Worm (Caenorhabditis elegans) whole organism, L4 larva: Measurements from ENCODE around the gene col-167.

Experiments used
- D1046.2 ChIP-seq: fragments of 200-800 bp; sonication (Bioruptor generic); IDR thresholded peaks from 2 replicates; pipeline ENCODE4 v1.3.6; 2022; ENCODE audit warnings: missing genetic modification characterization, missing compliant biosample characterization
- F26F4.8 ChIP-seq: fragments of 200-800 bp; sonication (Bioruptor generic); conservative IDR thresholded peaks from 2 replicates; pipeline ENCODE4 v1.3.6; 2022; ENCODE audit warnings: missing genetic modification characterization, missing compliant biosample characterization
- F49E8.2 ChIP-seq: sonication (generic microtip); optimal IDR thresholded peaks from 2 replicates; lab custom pipeline; 2016; ENCODE audit warnings: missing compliant biosample characterization, mild to moderate bottlenecking, missing genetic modification characterization, borderline replicate concordance
- R02D3.7 ChIP-seq: fragments of 150-350 bp; sonication (generic microtip); optimal IDR thresholded peaks from 3 replicates; lab custom pipeline; 2014; ENCODE audit warnings: missing biosample characterization, missing genetic modification characterization
- Y48G9A.11 ChIP-seq: fragments of 200-800 bp; sonication (Bioruptor generic); IDR thresholded peaks from 2 replicates; pipeline ENCODE4 v1.3.6; 2022; ENCODE audit warnings: missing genetic modification reagents, missing genetic modification characterization, missing compliant biosample characterization
- Y75B8A.6 ChIP-seq: fragments of 200-800 bp; sonication (Bioruptor generic); IDR thresholded peaks from 2 replicates; pipeline ENCODE4 v1.3.6; 2022; ENCODE audit warnings: missing genetic modification reagents, missing genetic modification characterization, missing compliant biosample characterization
- ZK337.2 ChIP-seq: fragments of 200-800 bp; sonication (Bioruptor generic); IDR thresholded peaks from 2 replicates; pipeline ENCODE4 v1.3.6; 2022; ENCODE audit warnings: missing genetic modification reagents, missing genetic modification characterization, missing compliant biosample characterization
- ama-1 ChIP-seq: fragments of 150-350 bp; optimal IDR thresholded peaks from 2 replicates; lab custom pipeline; 2014; ENCODE audit warnings: inconsistent platforms, mixed read lengths
- arid-1 ChIP-seq: fragments of 200-800 bp; sonication (Bioruptor generic); conservative IDR thresholded peaks from 2 replicates; pipeline ENCODE4 v1.3.6; 2022; ENCODE audit warnings: missing genetic modification reagents, missing genetic modification characterization, missing compliant biosample characterization
- ceh-32 ChIP-seq: sonication (generic microtip); optimal IDR thresholded peaks from 2 replicates; lab custom pipeline; 2016; ENCODE audit warnings: mild to moderate bottlenecking, missing genetic modification characterization, missing compliant biosample characterization; ENCODE audit not compliant: poor library complexity
- ceh-44 ChIP-seq: fragments of 200-800 bp; sonication (Bioruptor generic); IDR thresholded peaks from 2 replicates; pipeline ENCODE4 v1.3.6; 2022; ENCODE audit warnings: missing genetic modification reagents, missing genetic modification characterization, missing compliant biosample characterization
- ceh-82 ChIP-seq: sonication (generic microtip); optimal IDR thresholded peaks from 2 replicates; lab custom pipeline; 2017; ENCODE audit warnings: missing biosample characterization, missing genetic modification characterization
- cey-2 ChIP-seq: sonication (generic microtip); optimal IDR thresholded peaks from 3 replicates; lab custom pipeline; 2017; ENCODE audit warnings: missing genetic modification characterization, mild to moderate bottlenecking, missing compliant biosample characterization, antibody characterized with exemption, borderline replicate concordance; ENCODE audit not compliant: insufficient read depth
- ctbp-1 ChIP-seq: fragments of 200-800 bp; sonication (Bioruptor generic); IDR thresholded peaks from 2 replicates; pipeline ENCODE4 v1.3.6; 2022; ENCODE audit warnings: missing genetic modification reagents, missing genetic modification characterization, missing compliant biosample characterization
- daf-12 ChIP-seq: fragments of 150-350 bp; optimal IDR thresholded peaks from 2 replicates; lab custom pipeline; 2014; ENCODE audit warnings: missing biosample characterization, missing genetic modification reagents, missing genetic modification characterization
- daf-19 ChIP-seq: fragments of 200-800 bp; sonication (Bioruptor generic); conservative IDR thresholded peaks from 2 replicates; pipeline ENCODE4 v1.3.6; 2022; ENCODE audit warnings: missing genetic modification characterization, missing compliant biosample characterization
- duxl-1 ChIP-seq: sonication (generic microtip); optimal IDR thresholded peaks from 2 replicates; lab custom pipeline; 2016; ENCODE audit warnings: mild to moderate bottlenecking, missing genetic modification characterization, moderate library complexity, missing compliant biosample characterization; ENCODE audit not compliant: poor library complexity
- dve-1 ChIP-seq: sonication (generic microtip); optimal IDR thresholded peaks from 2 replicates; lab custom pipeline; 2017; ENCODE audit warnings: antibody characterized with exemption, mild to moderate bottlenecking, missing genetic modification characterization, missing compliant biosample characterization; ENCODE audit not compliant: insufficient read depth
- egl-27 ChIP-seq: sonication (generic microtip); optimal IDR thresholded peaks from 3 replicates; lab custom pipeline; 2017; ENCODE audit warnings: missing biosample characterization, missing genetic modification reagents, missing genetic modification characterization
- egl-43 ChIP-seq: fragments of 200-800 bp; sonication (Bioruptor generic); IDR thresholded peaks from 2 replicates; pipeline ENCODE4 v1.3.6; 2022; ENCODE audit warnings: missing genetic modification reagents, missing genetic modification characterization, missing compliant biosample characterization
- fos-1 ChIP-seq: fragments of 150-350 bp; optimal IDR thresholded peaks from 2 replicates; lab custom pipeline; 2014; ENCODE audit warnings: missing biosample characterization, missing genetic modification characterization
- gei-8 ChIP-seq: fragments of 200-800 bp; sonication (Bioruptor generic); optimal IDR thresholded peaks from 2 replicates; lab custom pipeline; 2018; ENCODE audit warnings: mild to moderate bottlenecking, missing genetic modification characterization, missing compliant biosample characterization
- hlh-11 ChIP-seq: fragments of 200-800 bp; sonication (Bioruptor generic); optimal IDR thresholded peaks from 2 replicates; lab custom pipeline; 2018; ENCODE audit warnings: mild to moderate bottlenecking, missing genetic modification characterization, missing compliant biosample characterization
- hmg-1.1 ChIP-seq: fragments of 200-800 bp; sonication (Bioruptor generic); IDR thresholded peaks from 2 replicates; pipeline ENCODE4 v1.3.6; 2022; ENCODE audit warnings: missing genetic modification reagents, missing genetic modification characterization, missing compliant biosample characterization
- jun-1 ChIP-seq: fragments of 150-350 bp; optimal IDR thresholded peaks from 2 replicates; lab custom pipeline; 2014; ENCODE audit warnings: missing biosample characterization, missing genetic modification reagents, missing genetic modification characterization
- lim-7 ChIP-seq: fragments of 200-800 bp; sonication (Bioruptor generic); IDR thresholded peaks from 2 replicates; pipeline ENCODE4 v1.3.6; 2022; ENCODE audit warnings: missing genetic modification characterization, missing compliant biosample characterization
- lin-1 ChIP-seq: fragments of 200-800 bp; sonication (Bioruptor generic); IDR thresholded peaks from 2 replicates; pipeline ENCODE4 v1.3.6; 2022; ENCODE audit warnings: missing genetic modification reagents, missing genetic modification characterization, missing compliant biosample characterization
- lsy-2 ChIP-seq, 2 experiments: fragments of 150-350 bp in 1 of 2; sonication (generic microtip) in 1 of 2; optimal IDR thresholded peaks; 2 replicates each; lab custom pipeline; 2014 to 2017; ENCODE audit warnings: missing biosample characterization in 2 of 2, missing genetic modification characterization in 2 of 2
- madf-5 ChIP-seq, 2 experiments: fragments of 200-800 bp; sonication (Bioruptor generic); IDR thresholded peaks; 2 replicates each; pipeline ENCODE4 v1.3.6; 2022; ENCODE audit warnings: missing compliant biosample characterization in 2 of 2, missing genetic modification characterization in 2 of 2
- mdl-1 ChIP-seq, 2 experiments: fragments of 150-350 bp in 1 of 2; sonication (generic microtip) in 1 of 2; optimal IDR thresholded peaks; 2 replicates each; lab custom pipeline; 2014 to 2017; ENCODE audit warnings: missing biosample characterization in 2 of 2, missing genetic modification characterization in 2 of 2
- mdt-29 ChIP-seq: fragments of 200-800 bp; sonication (Bioruptor generic); IDR thresholded peaks from 2 replicates; pipeline ENCODE4 v1.3.6; 2022; ENCODE audit warnings: missing genetic modification reagents, missing genetic modification characterization, missing compliant biosample characterization
- mxl-3 ChIP-seq: fragments of 200-800 bp; sonication (Bioruptor generic); optimal IDR thresholded peaks from 2 replicates; lab custom pipeline; 2018; ENCODE audit warnings: mild to moderate bottlenecking, missing genetic modification characterization, missing compliant biosample characterization
- nhr-111 ChIP-seq: fragments of 200-800 bp; sonication (Bioruptor generic); optimal IDR thresholded peaks from 2 replicates; lab custom pipeline; 2018; ENCODE audit warnings: mild to moderate bottlenecking, missing genetic modification characterization, missing compliant biosample characterization
- nhr-28 ChIP-seq: fragments of 150-350 bp; optimal IDR thresholded peaks from 2 replicates; lab custom pipeline; 2014; ENCODE audit warnings: missing biosample characterization, missing genetic modification characterization
- nhr-76 ChIP-seq: fragments of 150-350 bp; optimal IDR thresholded peaks from 2 replicates; lab custom pipeline; 2014; ENCODE audit warnings: missing biosample characterization, missing genetic modification characterization
- nhr-77 ChIP-seq: fragments of 150-350 bp; optimal IDR thresholded peaks from 2 replicates; lab custom pipeline; 2014; ENCODE audit warnings: missing biosample characterization, missing genetic modification characterization
- php-3 ChIP-seq: fragments of 200-800 bp; sonication (Bioruptor generic); IDR thresholded peaks from 2 replicates; pipeline ENCODE4 v1.3.6; 2022; ENCODE audit warnings: missing genetic modification reagents, missing genetic modification characterization, missing compliant biosample characterization
- pqm-1 ChIP-seq: sonication (generic microtip); optimal IDR thresholded peaks from 2 replicates; lab custom pipeline; 2017; ENCODE audit warnings: missing biosample characterization, missing genetic modification characterization
- sdz-12 ChIP-seq: fragments of 200-800 bp; sonication (Bioruptor generic); optimal IDR thresholded peaks from 2 replicates; lab custom pipeline; 2018; ENCODE audit warnings: mild to moderate bottlenecking, missing genetic modification characterization, missing compliant biosample characterization
- set-16 ChIP-seq: fragments of 200-800 bp; sonication (Bioruptor generic); IDR thresholded peaks from 2 replicates; pipeline ENCODE4 v1.3.6; 2022; ENCODE audit warnings: missing genetic modification reagents, missing genetic modification characterization, missing compliant biosample characterization
- snpc-1.2 ChIP-seq: fragments of 200-800 bp; sonication (Bioruptor generic); IDR thresholded peaks from 2 replicates; pipeline ENCODE4 v1.3.6; 2022; ENCODE audit warnings: missing genetic modification reagents, missing genetic modification characterization, missing compliant biosample characterization
- spr-1 ChIP-seq: sonication (generic microtip); optimal IDR thresholded peaks from 2 replicates; lab custom pipeline; 2016; ENCODE audit warnings: mild to moderate bottlenecking, missing genetic modification characterization, missing compliant biosample characterization
- tag-97 ChIP-seq: fragments of 200-800 bp; sonication (Bioruptor generic); IDR thresholded peaks from 2 replicates; pipeline ENCODE4 v1.3.6; 2022; ENCODE audit warnings: missing genetic modification characterization, missing compliant biosample characterization
- tra-1 ChIP-seq: fragments of 200-800 bp; sonication (Bioruptor generic); IDR thresholded peaks from 2 replicates; pipeline ENCODE4 v1.3.6; 2022; ENCODE audit warnings: missing genetic modification reagents, missing genetic modification characterization, missing compliant biosample characterization
- unc-130 ChIP-seq: sonication (generic microtip); optimal IDR thresholded peaks from 2 replicates; lab custom pipeline; 2016; ENCODE audit warnings: missing genetic modification reagents, missing genetic modification characterization, missing compliant biosample characterization
- vab-7 ChIP-seq: fragments of 200-800 bp; sonication (Bioruptor generic); IDR thresholded peaks from 2 replicates; pipeline ENCODE4 v1.3.6; 2022; ENCODE audit warnings: missing genetic modification reagents, missing genetic modification characterization, missing compliant biosample characterization
- zag-1 ChIP-seq: fragments of 150-350 bp; optimal IDR thresholded peaks from 2 replicates; lab custom pipeline; 2014; ENCODE audit warnings: missing biosample characterization, missing genetic modification characterization
- zfp-2 ChIP-seq: sonication (generic microtip); optimal IDR thresholded peaks from 2 replicates; lab custom pipeline; 2016; ENCODE audit warnings: mild to moderate bottlenecking, missing genetic modification characterization, missing compliant biosample characterization
- zip-11 ChIP-seq: fragments of 200-800 bp; sonication (Bioruptor generic); IDR thresholded peaks from 2 replicates; pipeline ENCODE4 v1.3.6; 2022; ENCODE audit warnings: missing genetic modification characterization, missing compliant biosample characterization
- zip-2 ChIP-seq: fragments of 150-350 bp; optimal IDR thresholded peaks from 2 replicates; lab custom pipeline; 2014; ENCODE audit warnings: missing biosample characterization, missing genetic modification characterization

Gene col-167

ce11 chrX:6296402-6296844, 26.9 kb upstream of the col-167 start (continued):
- TF ChIP-seq hlh-11 (peak; percentile 98), mdl-1 (tag; optimal IDR thresholded peaks at IDR 0.05; lab: Kevin White, UChicago) (peak; percentile 95), D1046.2 (peak; percentile 95), zag-1 (tag; lab: Kevin White, UChicago) (peak; percentile 99), ctbp-1 (peak; percentile 99), lsy-2 (tag; optimal IDR thresholded peaks at IDR 0.05; lab: Kevin White, UChicago) (peak; percentile 96 to 97), hmg-1.1 (GFP tag; lab: Robert Waterston, UW) (peak; percentile 100), sdz-12 (GFP tag; lab: Kevin White, UChicago) (peak; percentile 85), tag-97 (GFP tag; lab: Robert Waterston, UW) (peak; percentile 91; the same call in 1 of the 2 replicates), fos-1 (peak; percentile 95), pqm-1 (peak; percentile 46), duxl-1 (peak; percentile 99), arid-1 (GFP tag; lab: Robert Waterston, UW) (peak; percentile 96), nhr-111 (GFP tag; lab: Kevin White, UChicago) (peak; percentile 44), lim-7 (GFP tag; lab: Robert Waterston, UW) (peak; percentile 53; the same call in 1 of the 2 replicates), nhr-28 (tag; lab: Kevin White, UChicago) (peak; percentile 89), jun-1 (tag; lab: Kevin White, UChicago) (peak; percentile 100), Y48G9A.11 (GFP tag; lab: Robert Waterston, UW) (0 out of 2 replicates have a peak, but pooled peaks have one; percentile 42), daf-19 (GFP tag; lab: Robert Waterston, UW) (peak; percentile 97), vab-7 (GFP tag; lab: Robert Waterston, UW) (peak; percentile 98), daf-12 (peak; percentile 28), zip-11 (GFP tag; lab: Robert Waterston, UW) (0 out of 2 replicates have a peak, but pooled peaks have one; percentile 38), zfp-2 (tag; lab: Kevin White, UChicago) (peak; percentile 91), madf-5 (GFP tag; IDR thresholded peaks at IDR 0.05; lab: Robert Waterston, UW) (peak; percentile 65 to 98; a peak in 3 of 4 replicates), egl-27 (tag; lab: Kevin White, UChicago) (peak; percentile 95), spr-1 (tag; lab: Kevin White, UChicago) (peak; percentile 98), mdt-29 (peak; percentile 96), egl-43 (GFP tag; lab: Robert Waterston, UW) (peak; percentile 100), nhr-76 (tag; lab: Kevin White, UChicago) (peak; percentile 84), nhr-77 (tag; lab: Kevin White, UChicago) (peak; percentile 100), unc-130 (peak; percentile 40), cey-2 (peak; percentile 56), set-16 (GFP tag; lab: Robert Waterston, UW) (no peak), ceh-44 (GFP tag; lab: Robert Waterston, UW) (peak; percentile 45; the same call in 1 of the 2 replicates), dve-1 (peak; percentile 100), ceh-32 (tag; lab: Kevin White, UChicago) (peak; percentile 91), php-3 (GFP tag; lab: Robert Waterston, UW) (peak; percentile 98), snpc-1.2 (GFP tag; lab: Robert Waterston, UW) (no peak), ama-1 (lab: Kevin White, UChicago) (no peak), gei-8 (peak; percentile 96), Y75B8A.6 (GFP tag; lab: Robert Waterston, UW) (peak; percentile 90), R02D3.7 (no peak), tra-1 (GFP tag; lab: Robert Waterston, UW) (peak; percentile 98), F49E8.2 (peak; percentile 19), ceh-82 (tag; lab: Kevin White, UChicago) (peak; percentile 96), F26F4.8 (GFP tag; lab: Robert Waterston, UW) (no peak), ZK337.2 (peak; percentile 88), zip-2 (peak; percentile 97), lin-1 (GFP tag; lab: Robert Waterston, UW) (peak; percentile 94), mxl-3 (GFP tag; lab: Kevin White, UChicago) (peak; percentile 97)
